Worm (Caenorhabditis elegans): ENCODE measurements around the gene srh-289.

DNA sequence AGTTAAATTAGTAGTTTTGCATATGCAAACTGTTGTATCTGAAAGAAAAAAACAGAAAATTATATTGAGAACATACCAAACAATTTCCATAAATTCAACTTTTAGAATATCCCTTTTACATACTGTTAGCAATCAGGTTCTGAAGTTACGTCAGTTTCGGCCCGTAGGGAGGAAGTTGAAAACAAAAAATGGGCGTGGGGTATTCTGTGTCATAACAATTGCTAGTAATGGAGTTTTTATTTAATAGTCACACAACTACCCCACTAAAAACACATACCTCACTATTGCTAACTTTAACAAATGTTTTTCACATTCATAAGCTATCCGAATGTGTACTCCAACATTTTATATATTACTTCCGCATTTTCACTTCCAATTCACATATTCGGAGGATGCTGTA is 27.9 kb upstream of the srh-289 start, which contains the start of gene srh-300:
- TF ChIP-seq fos-1 (tag; optimal IDR thresholded peaks at IDR 0.05) (no peak), ama-1 (optimal IDR thresholded peaks at IDR 0.05) (no peak)
